Worm (Caenorhabditis elegans): ENCODE data around the gene nhr-91.
"Not testable (repeated sequence)": the region's sequence is repeated elsewhere in the genome, so short reads cannot be mapped to it uniquely, and the experiment has no call there.

nhr-91 gene

DNA sequence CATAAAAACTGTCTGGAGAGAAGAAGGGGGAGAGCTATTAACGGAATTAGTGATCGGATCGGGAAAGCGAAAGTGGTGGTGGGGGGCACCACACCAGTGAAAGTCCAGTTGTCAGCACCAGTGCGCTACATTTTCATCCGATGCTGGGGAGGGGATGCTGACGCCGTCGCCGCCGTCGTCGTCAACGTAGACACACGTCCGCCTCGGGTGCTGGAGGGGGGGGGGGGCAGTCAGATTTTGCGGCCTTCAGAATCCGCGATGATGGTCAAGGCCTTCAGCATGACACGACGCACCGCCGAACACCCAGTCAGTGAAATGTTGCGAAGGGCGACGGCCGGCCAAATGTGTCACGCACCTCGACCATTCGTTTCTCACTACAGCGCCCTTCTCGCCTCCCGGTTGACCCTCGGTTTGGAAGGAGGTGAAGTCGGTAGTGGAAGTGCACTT lies 1.2 kb downstream of the nhr-91 start (continued):
- TF ChIP-seq nhr-76 (tag; optimal IDR thresholded peaks at IDR 0.05) (no peak), skn-1 (tag; optimal IDR thresholded peaks at IDR 0.05) (no peak), nhr-237 (tag; optimal IDR thresholded peaks at IDR 0.05) (no peak), ZK337.2 (GFP tag; IDR thresholded peaks at IDR 0.05) (no peak), unc-62 (GFP tag; optimal IDR thresholded peaks at IDR 0.05 in 1 of 2) (peak in 1 of 2 experiments; percentile 54), unc-62 (tag; optimal IDR thresholded peaks at IDR 0.05) (no peak), rbr-2 (tag; optimal IDR thresholded peaks at IDR 0.05) (no peak), aha-1 (tag) (no peak), tra-1 (GFP tag; IDR thresholded peaks at IDR 0.05) (no peak), F37D6.2 (tag; optimal IDR thresholded peaks at IDR 0.05) (no peak), lin-15B (tag; optimal IDR thresholded peaks at IDR 0.05) (no peak), hif-1 (tag; optimal IDR thresholded peaks at IDR 0.05) (no peak), dmd-8 (GFP tag; IDR thresholded peaks at IDR 0.05) (no peak), php-3 (GFP tag; IDR thresholded peaks at IDR 0.05) (no peak), daf-8 (GFP tag; IDR thresholded peaks at IDR 0.05) (no peak), zfp-2 (tag; optimal IDR thresholded peaks at IDR 0.05) (no peak), ceh-32 (tag; optimal IDR thresholded peaks at IDR 0.05; ENCODE audit: poor library complexity) (no peak), daf-16 (GFP tag; optimal IDR thresholded peaks at IDR 0.05) (no peak), daf-16 (tag; optimal IDR thresholded peaks at IDR 0.05) (no peak), ceh-20 (GFP tag; IDR thresholded peaks at IDR 0.05) (no peak), dmd-6 (GFP tag; IDR thresholded peaks at IDR 0.05) (no peak), dve-1 (tag; optimal IDR thresholded peaks at IDR 0.05; ENCODE audit: insufficient read depth) (no peak), lir-3 (tag; optimal IDR thresholded peaks at IDR 0.05) (no peak)

DNA sequence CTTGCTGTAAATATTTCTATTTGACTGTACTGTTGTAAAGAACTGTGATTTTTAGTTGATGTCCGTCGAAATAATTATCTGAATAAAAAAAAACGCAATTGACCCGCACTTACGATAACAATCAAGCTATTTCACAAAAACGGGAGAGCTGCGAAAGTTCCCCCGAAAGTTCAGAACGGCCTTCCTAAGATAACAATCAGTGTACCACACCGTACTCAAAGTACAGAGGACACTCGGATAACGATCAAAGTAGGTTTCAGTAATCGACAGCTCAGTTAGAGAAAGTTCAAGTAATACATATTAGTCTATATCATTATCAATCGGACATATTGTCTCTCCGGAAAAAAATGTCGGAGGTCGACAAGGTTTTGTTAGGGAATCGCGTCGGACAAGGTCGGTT lies 1.8 kb downstream of the nhr-91 start:
- TF ChIP-seq unc-62 (GFP tag; optimal IDR thresholded peaks at IDR 0.05 in 1 of 2) (peak in 1 of 2 experiments; percentile 27), unc-62 (tag; optimal IDR thresholded peaks at IDR 0.05) (no peak), nhr-6 (tag; optimal IDR thresholded peaks at IDR 0.05) (no peak)

DNA sequence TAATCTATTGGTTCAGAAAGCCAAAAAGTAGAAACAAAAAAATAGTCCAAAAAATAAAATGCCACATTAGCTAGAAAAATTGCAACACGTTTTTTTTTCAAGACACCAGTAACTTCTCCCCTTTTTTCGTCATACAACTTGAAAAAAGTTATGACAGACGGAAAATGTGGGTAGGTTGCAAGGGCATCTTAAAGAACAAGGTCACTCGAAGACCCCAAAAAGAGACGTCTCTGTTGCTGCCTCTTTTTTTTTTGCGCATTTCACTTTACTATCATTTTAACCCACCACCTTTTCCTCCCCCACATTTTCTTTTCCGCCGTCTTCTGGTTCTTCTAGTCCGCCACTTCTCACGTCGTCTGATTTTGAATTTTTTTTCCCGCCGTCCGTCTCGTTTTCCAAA lies 2.9 kb downstream of the nhr-91 start:
- TF ChIP-seq nhr-25 (tag; optimal IDR thresholded peaks at IDR 0.05; ENCODE audit: borderline replicate concordance, insufficient read depth), result peak; percentile 14
- TF ChIP-seq nhr-76 (tag; optimal IDR thresholded peaks at IDR 0.05), result no peak

DNA sequence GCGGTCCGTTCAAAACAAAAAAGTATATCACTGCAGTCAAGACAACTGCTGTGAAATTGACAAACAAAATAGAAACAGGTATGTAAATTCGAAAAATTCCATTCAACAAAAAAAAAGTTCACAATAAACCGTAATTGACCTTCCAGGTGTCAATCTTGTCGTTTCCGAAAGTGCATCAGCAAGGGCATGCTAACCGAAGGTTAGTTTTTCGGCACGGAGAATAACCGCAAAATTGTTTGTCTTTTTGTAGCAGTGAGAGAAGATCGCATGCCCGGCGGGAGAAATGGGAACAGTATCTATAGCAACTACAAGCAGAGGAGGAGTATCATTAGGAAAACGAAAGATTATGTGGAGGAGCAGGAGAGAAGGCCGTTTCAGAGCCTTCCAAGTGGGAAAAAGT lies 3.5 kb downstream of the nhr-91 start:
- no peak for TF ChIP-seq T26A8.4 (GFP tag; IDR thresholded peaks at IDR 0.05)
- peak; percentile 56 for TF ChIP-seq nhr-25 (tag; optimal IDR thresholded peaks at IDR 0.05; ENCODE audit: borderline replicate concordance, insufficient read depth)
- no peak for TF ChIP-seq ztf-7 (tag; optimal IDR thresholded peaks at IDR 0.05)
- no peak for TF ChIP-seq D1046.2 (GFP tag; IDR thresholded peaks at IDR 0.05)
- no peak for TF ChIP-seq nhr-42 (GFP tag; IDR thresholded peaks at IDR 0.05)
- TF ChIP-seq daf-8 (GFP tag; IDR thresholded peaks at IDR 0.05), result no peak
- TF ChIP-seq ama-1 (optimal IDR thresholded peaks at IDR 0.05), result no peak
- TF ChIP-seq F10B5.3 (tag; optimal IDR thresholded peaks at IDR 0.05), result no peak
- TF ChIP-seq F37D6.2 (tag; optimal IDR thresholded peaks at IDR 0.05), result no peak

DNA sequence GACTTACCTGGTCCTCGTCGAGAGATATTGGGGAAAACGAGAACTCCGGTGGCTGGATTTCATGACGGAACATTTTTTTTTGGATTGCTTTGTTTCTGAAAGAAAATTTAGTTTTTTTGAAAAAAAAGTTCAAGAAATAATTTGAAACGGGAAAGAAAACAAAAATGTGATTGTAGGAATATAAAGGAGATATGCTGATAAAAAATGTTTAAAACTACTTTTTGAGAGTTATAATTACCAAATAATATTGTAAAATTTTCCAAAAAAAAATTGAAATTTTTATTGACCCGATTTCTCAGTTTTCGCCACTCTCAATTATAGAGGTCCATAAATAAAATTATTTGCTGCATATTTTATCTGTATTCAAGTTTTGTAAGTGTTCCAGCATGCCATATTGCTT lies 8.0 kb downstream of the nhr-91 start, which contains the start of gene glb-28:
glb-28 (minus strand) TSS at position 101 of the 400 bp plus-strand sequence.
- TF ChIP-seq lin-1 (GFP tag; IDR thresholded peaks at IDR 0.05) (no peak), mdl-1 (tag; optimal IDR thresholded peaks at IDR 0.05) (no peak)

DNA sequence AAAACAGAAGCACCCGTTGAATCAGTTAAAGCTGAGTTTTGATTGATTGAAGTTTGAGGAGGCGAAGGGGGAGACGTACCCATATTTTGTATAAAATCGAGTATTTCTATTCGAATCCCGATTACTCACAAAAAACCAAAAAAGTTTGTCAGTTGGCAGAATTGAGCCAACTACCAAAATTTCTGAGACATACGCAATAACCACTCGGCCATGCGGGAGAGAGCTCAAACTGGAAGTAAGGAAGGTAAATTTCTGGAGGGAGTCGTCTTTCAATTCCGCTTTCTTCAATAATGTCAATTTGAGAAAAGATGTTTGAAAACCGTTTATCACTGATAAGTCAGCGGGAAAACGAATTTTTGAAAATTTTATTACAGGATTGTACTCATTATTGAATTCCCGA lies 10.6 kb downstream of the nhr-91 start:
- TF ChIP-seq aha-1 (tag) (peak; percentile 2), lin-1 (GFP tag; IDR thresholded peaks at IDR 0.05) (0 out of 2 replicates have a peak, but pooled peaks have one; percentile 20), tra-1 (GFP tag; IDR thresholded peaks at IDR 0.05) (0 out of 2 replicates have a peak, but pooled peaks have one; percentile 27), pha-4 (GFP tag; IDR thresholded peaks at IDR 0.05) (peak; percentile 16; the same call in 1 of the 2 replicates)
- not testable (repeated sequence) for TF ChIP-seq pha-4 (tag; optimal IDR thresholded peaks at IDR 0.05)

Measured in whole organism, L4 larva.